Fruit fly (Drosophila melanogaster): Measurements from ENCODE around the gene Klp68D.

DNA sequence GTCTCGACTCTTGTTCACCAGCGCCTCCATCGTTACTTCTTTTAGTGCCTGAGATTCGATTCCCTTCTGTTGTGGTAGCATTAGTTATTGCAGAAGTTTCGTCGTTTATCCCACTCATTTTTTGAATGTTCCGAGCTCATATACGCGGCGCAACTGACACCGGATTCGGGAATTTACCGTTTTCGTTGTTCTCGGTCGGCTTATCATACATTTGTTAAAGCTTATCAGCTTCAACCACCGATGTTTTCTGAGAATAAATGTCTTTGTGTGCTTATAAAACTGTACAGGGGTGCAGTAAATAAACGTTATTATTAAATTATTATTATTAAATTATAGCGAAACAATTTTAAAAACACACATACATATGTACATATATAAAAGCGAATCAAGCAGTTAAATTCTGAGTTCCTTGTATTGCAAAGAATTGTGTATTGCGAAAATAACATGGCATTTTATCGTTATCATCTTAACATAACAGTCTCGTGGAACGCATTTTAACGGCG lies 41.2 kb downstream of the Klp68D start, which contains the start of gene CG43064:
- TF ChIP-seq EcR (GFP tag; optimal IDR thresholded peaks at IDR 0.05) (no peak), psq (optimal IDR thresholded peaks at IDR 0.05) (no peak), usp (GFP tag; optimal IDR thresholded peaks at IDR 0.05) (no peak), Dll (optimal IDR thresholded peaks at IDR 0.05) (no peak), pan (optimal IDR thresholded peaks at IDR 0.05) (no peak), CG8478 (optimal IDR thresholded peaks at IDR 0.05) (no peak)

Measured in whole organism.